Fruit fly (Drosophila melanogaster) whole organism, prepupa: Measurements from ENCODE around the gene Wnt4.

Experiments used
- Blimp-1 ChIP-seq: fragments of 200-800 bp; sonication (Bioruptor generic); optimal IDR thresholded peaks from 3 replicates; lab custom pipeline; 2017; ENCODE audit warnings: missing biosample characterization, missing genetic modification characterization, mild to moderate bottlenecking, moderate library complexity, missing genetic modification reagents
- CG10631 ChIP-seq: fragments of 200-800 bp; sonication (Bioruptor generic); optimal IDR thresholded peaks from 2 replicates; lab custom pipeline; 2016; ENCODE audit warnings: missing biosample characterization, missing genetic modification characterization
- CG10669 ChIP-seq: fragments of 200-800 bp; sonication (Bioruptor generic); optimal IDR thresholded peaks from 3 replicates; lab custom pipeline; 2018; ENCODE audit warnings: missing biosample characterization, mild to moderate bottlenecking, missing genetic modification characterization, moderate library complexity
- CG11762 ChIP-seq: fragments of 200-800 bp; sonication (Bioruptor generic); optimal IDR thresholded peaks from 3 replicates; lab custom pipeline; 2016; ENCODE audit warnings: missing biosample characterization, missing genetic modification characterization; ENCODE audit not compliant: insufficient read depth
- CG15336 ChIP-seq: fragments of 200-800 bp; sonication (Bioruptor generic); IDR thresholded peaks from 2 replicates; pipeline ENCODE4 v1.3.6; 2022; ENCODE audit warnings: missing biosample characterization, missing genetic modification characterization
- CG1621 ChIP-seq: fragments of 200-800 bp; sonication (Bioruptor generic); optimal IDR thresholded peaks from 3 replicates; lab custom pipeline; 2018; ENCODE audit warnings: missing biosample characterization, mild to moderate bottlenecking, missing genetic modification characterization
- CG16779 ChIP-seq: fragments of 200-800 bp; sonication (Bioruptor generic); optimal IDR thresholded peaks from 3 replicates; lab custom pipeline; 2017; ENCODE audit warnings: missing biosample characterization, mild to moderate bottlenecking, missing genetic modification characterization
- CG3032 ChIP-seq: fragments of 200-800 bp; optimal IDR thresholded peaks from 2 replicates; lab custom pipeline; 2019; ENCODE audit warnings: missing biosample characterization, mild to moderate bottlenecking, missing genetic modification characterization, moderate library complexity
- CG31627 ChIP-seq: fragments of 200-800 bp; sonication (Bioruptor generic); optimal IDR thresholded peaks from 3 replicates; lab custom pipeline; 2016; ENCODE audit warnings: missing biosample characterization, missing genetic modification characterization
- CG32006 ChIP-seq: fragments of 200-800 bp; sonication (Bioruptor generic); optimal IDR thresholded peaks from 3 replicates; lab custom pipeline; 2017; ENCODE audit warnings: missing biosample characterization, mild to moderate bottlenecking, missing genetic modification characterization
- CG34406 ChIP-seq: fragments of 200-800 bp; sonication (Bioruptor generic); optimal IDR thresholded peaks from 3 replicates; lab custom pipeline; 2016; ENCODE audit warnings: missing biosample characterization, missing genetic modification characterization
- CG3919 ChIP-seq: fragments of 200-800 bp; sonication (Bioruptor generic); optimal IDR thresholded peaks from 3 replicates; lab custom pipeline; 2016; ENCODE audit warnings: missing biosample characterization, missing genetic modification characterization
- CG6163 ChIP-seq: fragments of 200-800 bp; sonication (Bioruptor generic); IDR thresholded peaks from 3 replicates; pipeline ENCODE4 v1.3.6; 2022; ENCODE audit warnings: missing biosample characterization, missing genetic modification characterization
- CG6792 ChIP-seq: fragments of 200-800 bp; sonication (Bioruptor generic); optimal IDR thresholded peaks from 3 replicates; lab custom pipeline; 2016; ENCODE audit warnings: missing biosample characterization, missing genetic modification characterization
- CG6808 ChIP-seq: fragments of 200-800 bp; sonication (Bioruptor generic); optimal IDR thresholded peaks from 3 replicates; lab custom pipeline; 2017; ENCODE audit warnings: missing biosample characterization, missing genetic modification characterization, mild to moderate bottlenecking, moderate library complexity, missing genetic modification reagents
- CG8119 ChIP-seq: fragments of 200-800 bp; sonication (Bioruptor generic); IDR thresholded peaks from 3 replicates; pipeline ENCODE4 v1.3.6; 2022; ENCODE audit warnings: missing biosample characterization, missing genetic modification characterization
- CG8319 ChIP-seq: fragments of 200-800 bp; sonication (Bioruptor generic); optimal IDR thresholded peaks from 3 replicates; lab custom pipeline; 2016; ENCODE audit warnings: missing biosample characterization, missing genetic modification characterization
- CG8632 ChIP-seq: fragments of 200-800 bp; sonication (Bioruptor generic); optimal IDR thresholded peaks from 3 replicates; lab custom pipeline; 2016; ENCODE audit warnings: missing biosample characterization, missing genetic modification characterization
- Eip75B ChIP-seq: fragments of 200-800 bp; sonication (Bioruptor generic); optimal IDR thresholded peaks from 3 replicates; lab custom pipeline; 2016; ENCODE audit warnings: missing biosample characterization, missing genetic modification characterization
- Eip78C ChIP-seq: fragments of 200-800 bp; sonication (Bioruptor generic); peaks from one replicate; lab custom pipeline; 2016; ENCODE audit warnings: missing biosample characterization, missing genetic modification characterization
- Ets96B ChIP-seq: fragments of 200-800 bp; optimal IDR thresholded peaks from 2 replicates; lab custom pipeline; 2019; ENCODE audit warnings: missing biosample characterization, mild to moderate bottlenecking, missing genetic modification characterization, moderate library complexity
- Hr39 ChIP-seq: fragments of 200-800 bp; sonication (Bioruptor generic); optimal IDR thresholded peaks from 2 replicates; lab custom pipeline; 2016; ENCODE audit warnings: missing biosample characterization, missing genetic modification characterization
- Hr4 ChIP-seq: fragments of 200-800 bp; sonication (Bioruptor generic); optimal IDR thresholded peaks from 3 replicates; lab custom pipeline; 2016; ENCODE audit warnings: missing biosample characterization, missing genetic modification characterization
- Lpt ChIP-seq: fragments of 200-800 bp; sonication (Bioruptor generic); optimal IDR thresholded peaks from 3 replicates; lab custom pipeline; 2016; ENCODE audit warnings: missing biosample characterization, missing genetic modification characterization
- Met ChIP-seq: fragments of 200-800 bp; sonication (Bioruptor generic); optimal IDR thresholded peaks from 3 replicates; lab custom pipeline; 2016; ENCODE audit warnings: missing biosample characterization, missing genetic modification characterization
- OdsH ChIP-seq: fragments of 200-800 bp; sonication (Bioruptor generic); optimal IDR thresholded peaks from 3 replicates; lab custom pipeline; 2016; ENCODE audit warnings: missing biosample characterization, missing genetic modification characterization
- Smox ChIP-seq: fragments of 200-800 bp; sonication (Bioruptor generic); optimal IDR thresholded peaks from 3 replicates; lab custom pipeline; 2016; ENCODE audit warnings: missing biosample characterization, missing genetic modification characterization
- Sox102F ChIP-seq: fragments of 200-800 bp; sonication (Bioruptor generic); optimal IDR thresholded peaks from 2 replicates; lab custom pipeline; 2016; ENCODE audit warnings: missing biosample characterization, mild to moderate bottlenecking, missing genetic modification characterization
- Sox14 ChIP-seq: fragments of 200-800 bp; sonication (Bioruptor generic); optimal IDR thresholded peaks from 3 replicates; lab custom pipeline; 2016; ENCODE audit warnings: missing biosample characterization, missing genetic modification characterization
- Sox15 ChIP-seq: fragments of 200-800 bp; sonication (Bioruptor generic); optimal IDR thresholded peaks from 3 replicates; lab custom pipeline; 2016; ENCODE audit warnings: missing biosample characterization, missing genetic modification characterization
- achi ChIP-seq: fragments of 200-800 bp; sonication (Bioruptor generic); optimal IDR thresholded peaks from 3 replicates; lab custom pipeline; 2016; ENCODE audit warnings: missing biosample characterization, missing genetic modification characterization
- acj6 ChIP-seq: fragments of 200-800 bp; sonication (Bioruptor generic); optimal IDR thresholded peaks from 3 replicates; lab custom pipeline; 2016; ENCODE audit warnings: missing biosample characterization, missing genetic modification characterization
- cyc ChIP-seq: fragments of 200-800 bp; sonication (Bioruptor generic); optimal IDR thresholded peaks from 3 replicates; lab custom pipeline; 2016; ENCODE audit warnings: missing biosample characterization, missing genetic modification characterization
- dac ChIP-seq: fragments of 200-800 bp; sonication (Bioruptor generic); optimal IDR thresholded peaks from 2 replicates; lab custom pipeline; 2017; ENCODE audit warnings: missing biosample characterization, mild to moderate bottlenecking, missing genetic modification characterization
- dsx ChIP-seq: fragments of 200-800 bp; optimal IDR thresholded peaks from 3 replicates; lab custom pipeline; 2019; ENCODE audit warnings: missing biosample characterization, mild to moderate bottlenecking, missing genetic modification characterization, moderate library complexity; ENCODE audit not compliant: poor library complexity, severe bottlenecking
- eg ChIP-seq: fragments of 200-800 bp; sonication (Bioruptor generic); IDR thresholded peaks from 3 replicates; pipeline ENCODE4 v1.3.6; 2022; ENCODE audit warnings: missing biosample characterization, missing genetic modification characterization
- esn ChIP-seq: fragments of 200-800 bp; sonication (Bioruptor generic); optimal IDR thresholded peaks from 2 replicates; lab custom pipeline; 2016; ENCODE audit warnings: missing biosample characterization, mild to moderate bottlenecking, missing genetic modification characterization, moderate library complexity
- fd59A ChIP-seq: fragments of 200-800 bp; sonication (Bioruptor generic); optimal IDR thresholded peaks from 2 replicates; lab custom pipeline; 2017; ENCODE audit warnings: missing biosample characterization, mild to moderate bottlenecking, missing genetic modification characterization, missing genetic modification reagents
- fd85E ChIP-seq: fragments of 200-800 bp; sonication (Bioruptor generic); optimal IDR thresholded peaks from 3 replicates; lab custom pipeline; 2016; ENCODE audit warnings: missing biosample characterization, missing genetic modification characterization
- pdm3 ChIP-seq: fragments of 200-800 bp; sonication (Bioruptor generic); optimal IDR thresholded peaks from 3 replicates; lab custom pipeline; 2016; ENCODE audit warnings: missing biosample characterization, missing genetic modification characterization
- salr ChIP-seq, 2 experiments: fragments of 200-800 bp; sonication (Bioruptor generic); optimal IDR thresholded peaks; 3 replicates each; lab custom pipeline; 2016 to 2018; ENCODE audit warnings: missing biosample characterization in 2 of 2, missing genetic modification characterization in 2 of 2, mild to moderate bottlenecking in 1 of 2
- spab ChIP-seq: fragments of 200-800 bp; sonication (Bioruptor generic); optimal IDR thresholded peaks from 2 replicates; lab custom pipeline; 2017; ENCODE audit warnings: missing biosample characterization, mild to moderate bottlenecking, missing genetic modification characterization, missing genetic modification reagents
- svp ChIP-seq: fragments of 200-800 bp; sonication (Bioruptor generic); peaks from one replicate; lab custom pipeline; 2016; ENCODE audit warnings: missing biosample characterization, missing genetic modification characterization
- topi ChIP-seq: fragments of 200-800 bp; sonication (Bioruptor generic); optimal IDR thresholded peaks from 3 replicates; lab custom pipeline; 2016; ENCODE audit warnings: missing biosample characterization, missing genetic modification characterization
- vri ChIP-seq: fragments of 200-800 bp; sonication (Bioruptor generic); optimal IDR thresholded peaks from 3 replicates; lab custom pipeline; 2016; ENCODE audit warnings: missing biosample characterization, mild to moderate bottlenecking, missing genetic modification characterization

The Wnt4 gene

dm6 chr2L:7270270-7270669 is 6.7 kb downstream of the Wnt4 start:
- TF ChIP-seq dsx, result no peak
- TF ChIP-seq eg (GFP tag; lab: Robert Waterston, UW), result 0 out of 3 replicates have a peak, but pooled peaks have one; percentile 21
- no peak for TF ChIP-seq Blimp-1
- TF ChIP-seq Ets96B (tag; lab: Kevin White, UChicago), result peak; percentile 6
- TF ChIP-seq Smox (GFP tag; lab: Kevin White, UChicago), result peak; percentile 16
- TF ChIP-seq CG6163, result peak; percentile 17; the same call in 1 of the 3 replicates
- TF ChIP-seq CG15336 (GFP tag; lab: Robert Waterston, UW), result peak; percentile 28; the same call in 1 of the 2 replicates
- peak; percentile 33 for TF ChIP-seq Met
- TF ChIP-seq CG31627 (GFP tag; lab: Kevin White, UChicago), result no peak
- TF ChIP-seq Sox102F (GFP tag; lab: Kevin White, UChicago), result peak; percentile 12
- TF ChIP-seq CG3919 (GFP tag; lab: Kevin White, UChicago), result peak; percentile 47
- TF ChIP-seq CG3032 (tag; lab: Kevin White, UChicago), result no peak
- peak; percentile 8 for TF ChIP-seq Lpt
- peak; percentile 15 for TF ChIP-seq CG10631 (GFP tag; lab: Kevin White, UChicago)
- TF ChIP-seq OdsH (GFP tag; lab: Kevin White, UChicago), result peak; percentile 46
- TF ChIP-seq CG6808, result no peak
- TF ChIP-seq topi (GFP tag; lab: Kevin White, UChicago), result peak; percentile 23
- TF ChIP-seq dac (GFP tag; lab: Kevin White, UChicago), result no peak
- TF ChIP-seq fd59A (GFP tag; lab: Kevin White, UChicago), result no peak
- TF ChIP-seq CG8119 (GFP tag; lab: Robert Waterston, UW), result 0 out of 3 replicates have a peak, but pooled peaks have one; percentile 37
- no peak for TF ChIP-seq CG8632 (GFP tag; lab: Kevin White, UChicago)
- no peak for TF ChIP-seq Eip75B (GFP tag; lab: Kevin White, UChicago)
- peak; percentile 46 for TF ChIP-seq Hr4 (GFP tag; lab: Kevin White, UChicago)
- peak; percentile 82 for TF ChIP-seq Eip78C (GFP tag; lab: Kevin White, UChicago)
- TF ChIP-seq Sox14 (GFP tag; lab: Kevin White, UChicago), result peak; percentile 25
- no peak for TF ChIP-seq CG16779 (tag; lab: Kevin White, UChicago)
- peak; percentile 22 for TF ChIP-seq pdm3 (GFP tag; lab: Kevin White, UChicago)
- no peak for TF ChIP-seq Sox15 (GFP tag; lab: Kevin White, UChicago)
- peak; percentile 19 for TF ChIP-seq CG10669 (GFP tag; lab: Kevin White, UChicago)
- no peak for TF ChIP-seq svp (GFP tag; lab: Kevin White, UChicago)
- TF ChIP-seq achi (GFP tag; lab: Kevin White, UChicago), result peak; percentile 17
- no peak for TF ChIP-seq salr (GFP tag; optimal IDR thresholded peaks at IDR 0.05; lab: Kevin White, UChicago)
- TF ChIP-seq CG1621 (tag; lab: Kevin White, UChicago), result no peak
- no peak for TF ChIP-seq fd85E
- TF ChIP-seq vri (GFP tag; lab: Kevin White, UChicago), result no peak
- TF ChIP-seq CG11762 (GFP tag; lab: Kevin White, UChicago), result peak; percentile 6
- peak; percentile 8 for TF ChIP-seq CG34406 (GFP tag; lab: Kevin White, UChicago)
- peak; percentile 51 for TF ChIP-seq CG32006 (GFP tag; lab: Kevin White, UChicago)
- TF ChIP-seq Hr39 (GFP tag; lab: Kevin White, UChicago), result peak; percentile 18
- TF ChIP-seq CG6792 (GFP tag; lab: Kevin White, UChicago), result peak; percentile 4
- peak; percentile 23 for TF ChIP-seq cyc
- TF ChIP-seq acj6 (GFP tag; lab: Kevin White, UChicago), result peak; percentile 37
- peak; percentile 24 for TF ChIP-seq esn (GFP tag; lab: Kevin White, UChicago)
- TF ChIP-seq spab (GFP tag; lab: Kevin White, UChicago), result no peak
- no peak for TF ChIP-seq CG8319
